Fruit fly (Drosophila melanogaster) whole organism, embryonic: ENCODE results near the gene amn.

Experiments
- Abd-B ChIP-seq: fragments of 200-800 bp; sonication (Bioruptor generic); optimal IDR thresholded peaks from 2 replicates; lab custom pipeline; 2018; ENCODE audit warnings: missing biosample characterization, mild to moderate bottlenecking, missing genetic modification characterization, moderate library complexity
- CG11504 ChIP-seq: fragments of 200-800 bp; sonication (Bioruptor generic); optimal IDR thresholded peaks from 3 replicates; lab custom pipeline; 2019; ENCODE audit warnings: missing biosample characterization, mild to moderate bottlenecking, missing genetic modification characterization, moderate library complexity
- CG11696 ChIP-seq: fragments of 200-800 bp; sonication (Bioruptor generic); IDR thresholded peaks from 2 replicates; pipeline ENCODE4 v1.3.6; 2022; ENCODE audit warnings: missing biosample characterization, missing genetic modification characterization
- CG12391 ChIP-seq: fragments of 200-800 bp; sonication (Bioruptor generic); optimal IDR thresholded peaks from 3 replicates; lab custom pipeline; 2018; ENCODE audit warnings: missing biosample characterization, mild to moderate bottlenecking, missing genetic modification characterization, moderate library complexity
- CG14014 ChIP-seq: fragments of 200-800 bp; sonication (Bioruptor generic); IDR thresholded peaks from 2 replicates; pipeline ENCODE4 v1.3.6; 2022; ENCODE audit warnings: missing biosample characterization, missing genetic modification characterization
- CG14667 ChIP-seq: fragments of 200-800 bp; sonication (Bioruptor generic); IDR thresholded peaks from 2 replicates; pipeline ENCODE4 v1.3.6; 2022; ENCODE audit warnings: missing biosample characterization, missing genetic modification characterization
- CG14710 ChIP-seq: fragments of 200-800 bp; sonication (Bioruptor generic); optimal IDR thresholded peaks from 3 replicates; lab custom pipeline; 2019; ENCODE audit warnings: missing biosample characterization, mild to moderate bottlenecking, missing genetic modification characterization, moderate library complexity
- CG15269 ChIP-seq: fragments of 200-800 bp; sonication (Bioruptor generic); optimal IDR thresholded peaks from 2 replicates; lab custom pipeline; 2018; ENCODE audit warnings: missing biosample characterization, mild to moderate bottlenecking, missing genetic modification characterization, moderate library complexity
- CG1603 ChIP-seq: fragments of 200-800 bp; sonication (Bioruptor generic); optimal IDR thresholded peaks from 2 replicates; lab custom pipeline; 2019; ENCODE audit warnings: missing biosample characterization, mild to moderate bottlenecking, missing genetic modification characterization, moderate library complexity
- CG17361 ChIP-seq: fragments of 200-800 bp; sonication (Bioruptor generic); IDR thresholded peaks from 3 replicates; pipeline ENCODE4 v1.3.6; 2022; ENCODE audit warnings: missing biosample characterization, missing genetic modification characterization
- CG2120 ChIP-seq: fragments of 200-800 bp; sonication (Bioruptor generic); optimal IDR thresholded peaks from 3 replicates; lab custom pipeline; 2016; ENCODE audit warnings: missing biosample characterization, missing genetic modification characterization
- CG30403 ChIP-seq: fragments of 200-800 bp; sonication (Bioruptor generic); optimal IDR thresholded peaks from 3 replicates; lab custom pipeline; 2016; ENCODE audit warnings: missing biosample characterization, missing genetic modification characterization
- CG31441 ChIP-seq: fragments of 200-800 bp; sonication (Bioruptor generic); IDR thresholded peaks from 2 replicates; pipeline ENCODE4 v1.3.6; 2022; ENCODE audit warnings: missing biosample characterization, missing genetic modification characterization
- CG32772 ChIP-seq: fragments of 200-800 bp; sonication (Bioruptor generic); IDR thresholded peaks from 2 replicates; pipeline ENCODE4 v1.3.6; 2022; ENCODE audit warnings: missing biosample characterization, missing genetic modification characterization
- CG4820 ChIP-seq: fragments of 200-800 bp; sonication (Bioruptor generic); optimal IDR thresholded peaks from 3 replicates; lab custom pipeline; 2016; ENCODE audit warnings: missing biosample characterization, missing genetic modification characterization
- CG4854 ChIP-seq: fragments of 200-800 bp; sonication (Bioruptor generic); optimal IDR thresholded peaks from 2 replicates; lab custom pipeline; 2016; ENCODE audit warnings: missing biosample characterization, missing genetic modification characterization, inconsistent platforms
- CG5953 ChIP-seq: fragments of 200-800 bp; sonication (Bioruptor generic); IDR thresholded peaks from 2 replicates; pipeline ENCODE4 v1.3.6; 2022; ENCODE audit warnings: missing biosample characterization, missing genetic modification characterization
- CG6254 ChIP-seq: fragments of 200-800 bp; sonication (Bioruptor generic); optimal IDR thresholded peaks from 3 replicates; lab custom pipeline; 2017; ENCODE audit warnings: mild to moderate bottlenecking, missing biosample characterization, missing genetic modification reagents, missing genetic modification characterization
- CG7556 ChIP-seq: fragments of 200-800 bp; sonication (Bioruptor generic); optimal IDR thresholded peaks from 2 replicates; lab custom pipeline; 2017; ENCODE audit warnings: missing biosample characterization, mild to moderate bottlenecking, missing genetic modification characterization
- CG7839 ChIP-seq: fragments of 200-800 bp; sonication (Bioruptor generic); optimal IDR thresholded peaks from 3 replicates; lab custom pipeline; 2018; ENCODE audit warnings: missing biosample characterization, mild to moderate bottlenecking, missing genetic modification characterization, moderate library complexity
- CG9609 ChIP-seq: fragments of 200-800 bp; sonication (Bioruptor generic); optimal IDR thresholded peaks from 3 replicates; lab custom pipeline; 2016; ENCODE audit warnings: missing biosample characterization, missing genetic modification characterization
- Camta ChIP-seq: fragments of 200-800 bp; sonication (Bioruptor generic); optimal IDR thresholded peaks from 2 replicates; lab custom pipeline; 2016; ENCODE audit warnings: missing biosample characterization, missing genetic modification characterization
- CkIIα-i1 ChIP-seq: fragments of 200-800 bp; sonication (Bioruptor generic); IDR thresholded peaks from 2 replicates; pipeline ENCODE4 v1.3.6; 2022; ENCODE audit warnings: missing biosample characterization, missing genetic modification characterization
- GATAe ChIP-seq: fragments of 200-800 bp; sonication (Bioruptor generic); conservative IDR thresholded peaks from 2 replicates; pipeline ENCODE4 v1.3.6; 2022; ENCODE audit warnings: missing biosample characterization, missing genetic modification characterization
- Hand ChIP-seq: fragments of 200-800 bp; sonication (Bioruptor generic); optimal IDR thresholded peaks from 2 replicates; lab custom pipeline; 2017; ENCODE audit warnings: mild to moderate bottlenecking, missing biosample characterization, missing genetic modification reagents, missing genetic modification characterization
- Hmr ChIP-seq: fragments of 200-800 bp; sonication (Bioruptor generic); optimal IDR thresholded peaks from 3 replicates; lab custom pipeline; 2017; ENCODE audit warnings: mild to moderate bottlenecking, missing biosample characterization, missing genetic modification reagents, missing genetic modification characterization
- Hr3 ChIP-seq: fragments of 200-800 bp; sonication (Bioruptor generic); optimal IDR thresholded peaks from 3 replicates; lab custom pipeline; 2016; ENCODE audit warnings: missing biosample characterization, missing genetic modification characterization
- Hr78 ChIP-seq, 2 experiments: fragments of 200-800 bp in 1 of 2; fragments of >200 bp in 1 of 2; sonication (Bioruptor generic) in 1 of 2; optimal IDR thresholded peaks; 2 replicates each; lab custom pipeline; 2017 to 2019; ENCODE audit warnings: missing biosample characterization in 2 of 2, missing genetic modification characterization in 2 of 2, mild to moderate bottlenecking in 1 of 2, moderate library complexity in 1 of 2
- Lim3 ChIP-seq: fragments of 200-800 bp; sonication (Bioruptor generic); IDR thresholded peaks from 2 replicates; pipeline ENCODE4 v1.3.6; 2022; ENCODE audit warnings: missing biosample characterization, missing genetic modification characterization
- Nf-YA ChIP-seq: fragments of 200-800 bp; sonication (Bioruptor generic); IDR thresholded peaks from 2 replicates; pipeline ENCODE4 v1.3.6; 2022; ENCODE audit warnings: missing biosample characterization, missing genetic modification characterization
- NfI ChIP-seq: fragments of 200-800 bp; sonication (Bioruptor generic); optimal IDR thresholded peaks from 3 replicates; lab custom pipeline; 2018; ENCODE audit warnings: missing biosample characterization, mild to moderate bottlenecking, missing genetic modification characterization, moderate library complexity
- Oli ChIP-seq: fragments of 200-800 bp; sonication (Bioruptor generic); optimal IDR thresholded peaks from 2 replicates; lab custom pipeline; 2018; ENCODE audit warnings: missing biosample characterization, mild to moderate bottlenecking, missing genetic modification characterization, moderate library complexity
- Ravus ChIP-seq: fragments of 200-800 bp; sonication (Bioruptor generic); IDR thresholded peaks from 2 replicates; pipeline ENCODE4 v1.3.6; 2022; ENCODE audit warnings: missing biosample characterization, missing genetic modification characterization
- Six4 ChIP-seq: fragments of 200-800 bp; sonication (Bioruptor generic); optimal IDR thresholded peaks from 2 replicates; lab custom pipeline; 2016; ENCODE audit warnings: missing biosample characterization, missing genetic modification characterization
- Trl ChIP-seq, 3 experiments: fragments of >200 bp in 2 of 3; fragments of 200-800 bp in 1 of 3; sonication (Bioruptor generic) in 1 of 3; optimal IDR thresholded peaks; 2 replicates in 1 of 3; 3 replicates in 2 of 3; lab custom pipeline; 2016 to 2017; ENCODE audit warnings: missing biosample characterization in 1 of 3, missing genetic modification characterization in 1 of 3
- Xbp1 ChIP-seq: fragments of 200-800 bp; sonication (Bioruptor generic); optimal IDR thresholded peaks from 3 replicates; lab custom pipeline; 2016; ENCODE audit warnings: missing biosample characterization, mild to moderate bottlenecking, missing genetic modification characterization
- abd-A ChIP-seq: fragments of 200-800 bp; sonication (Bioruptor generic); optimal IDR thresholded peaks from 3 replicates; lab custom pipeline; 2019; ENCODE audit warnings: missing biosample characterization, mild to moderate bottlenecking, missing genetic modification characterization, moderate library complexity
- az2 ChIP-seq: fragments of 200-800 bp; sonication (Bioruptor generic); optimal IDR thresholded peaks from 3 replicates; lab custom pipeline; 2016; ENCODE audit warnings: missing biosample characterization, missing genetic modification characterization
- bbx ChIP-seq: fragments of 200-800 bp; sonication (Bioruptor generic); IDR thresholded peaks from 2 replicates; pipeline ENCODE4 v1.3.6; 2022; ENCODE audit warnings: missing biosample characterization, missing genetic modification characterization; ENCODE audit not compliant: partially characterized antibody
- bsh ChIP-seq, 2 experiments: fragments of 200-800 bp; sonication (Bioruptor generic); optimal IDR thresholded peaks; 2 replicates each; lab custom pipeline; 2017 to 2018; ENCODE audit warnings: mild to moderate bottlenecking in 2 of 2, missing biosample characterization in 2 of 2, missing genetic modification characterization in 2 of 2, moderate library complexity in 1 of 2
- ci ChIP-seq: fragments of 200-800 bp; sonication (Bioruptor generic); IDR thresholded peaks from 3 replicates; pipeline ENCODE4 v1.3.6; 2022; ENCODE audit warnings: missing biosample characterization, missing genetic modification characterization
- crol ChIP-seq: fragments of 200-800 bp; sonication (Bioruptor generic); IDR thresholded peaks from 2 replicates; pipeline ENCODE4 v1.3.6; 2022; ENCODE audit warnings: missing biosample characterization, missing genetic modification characterization
- disco-r ChIP-seq: fragments of 200-800 bp; sonication (Bioruptor generic); optimal IDR thresholded peaks from 2 replicates; lab custom pipeline; 2016; ENCODE audit warnings: missing biosample characterization, missing genetic modification characterization
- eyg ChIP-seq: fragments of 200-800 bp; sonication (Bioruptor generic); optimal IDR thresholded peaks from 3 replicates; lab custom pipeline; 2016; ENCODE audit warnings: missing biosample characterization, missing genetic modification characterization
- grau ChIP-seq: fragments of 200-800 bp; optimal IDR thresholded peaks from 3 replicates; lab custom pipeline; 2019; ENCODE audit warnings: missing biosample characterization, mild to moderate bottlenecking, missing genetic modification characterization, moderate library complexity
- gsb ChIP-seq: fragments of 200-800 bp; sonication (Bioruptor generic); IDR thresholded peaks from 2 replicates; pipeline ENCODE4 v1.3.6; 2022; ENCODE audit warnings: missing biosample characterization, missing genetic modification characterization
- lilli ChIP-seq: fragments of 200-800 bp; sonication (Bioruptor generic); optimal IDR thresholded peaks from 3 replicates; lab custom pipeline; 2016; ENCODE audit warnings: missing biosample characterization, missing genetic modification characterization
- maf-S ChIP-seq: fragments of 200-800 bp; sonication (Bioruptor generic); optimal IDR thresholded peaks from 2 replicates; lab custom pipeline; 2016; ENCODE audit warnings: missing biosample characterization, missing genetic modification characterization
- phol ChIP-seq: fragments of 200-800 bp; sonication (Bioruptor generic); optimal IDR thresholded peaks from 3 replicates; lab custom pipeline; 2018; ENCODE audit warnings: missing biosample characterization, mild to moderate bottlenecking, missing genetic modification characterization, moderate library complexity
- pnt ChIP-seq: fragments of 200-800 bp; sonication (Bioruptor generic); optimal IDR thresholded peaks from 3 replicates; lab custom pipeline; 2016; ENCODE audit warnings: missing biosample characterization, missing genetic modification characterization
- wdn ChIP-seq: fragments of 200-800 bp; sonication (Bioruptor generic); IDR thresholded peaks from 2 replicates; pipeline ENCODE4 v1.3.6; 2022; ENCODE audit warnings: missing biosample characterization, missing genetic modification characterization

Gene amn

dm6 chrX:19884204-19884603 is 5.7 kb downstream of the amn start (continued):
- TF ChIP-seq CG5953 (GFP tag; lab: Robert Waterston, UW) (no peak), gsb (GFP tag; lab: Robert Waterston, UW) (no peak), grau (peak; percentile 34), GATAe (GFP tag; lab: Robert Waterston, UW) (no peak), Six4 (no peak), CG14667 (GFP tag; lab: Robert Waterston, UW) (no peak), Abd-B (GFP tag; lab: Kevin White, UChicago) (no peak), CG14014 (GFP tag; lab: Robert Waterston, UW) (no peak), CG1603 (peak; percentile 30), CG4854 (GFP tag; lab: Kevin White, UChicago) (no peak), wdn (GFP tag; lab: Robert Waterston, UW) (no peak), ci (GFP tag; lab: Robert Waterston, UW) (0 out of 3 replicates have a peak, but pooled peaks have one; percentile 17), Lim3 (no peak), Nf-YA (GFP tag; lab: Robert Waterston, UW) (no peak), CkIIα-i1 (no peak), bsh (GFP tag; optimal IDR thresholded peaks at IDR 0.05; lab: Kevin White, UChicago) (peak in 1 of 2 experiments; percentile 33), CG31441 (GFP tag; lab: Robert Waterston, UW) (0 out of 2 replicates have a peak, but pooled peaks have one; percentile 31), Ravus (GFP tag; lab: Robert Waterston, UW) (no peak), crol (no peak), CG7556 (GFP tag; lab: Kevin White, UChicago) (peak; percentile 41), CG9609 (GFP tag; lab: Kevin White, UChicago) (no peak), lilli (GFP tag; lab: Kevin White, UChicago) (no peak), CG15269 (tag; lab: Kevin White, UChicago) (no peak), eyg (GFP tag; lab: Kevin White, UChicago) (no peak), Trl (optimal IDR thresholded peaks at IDR 0.05; lab: Kevin White, UChicago) (no peak), Trl (GFP tag; optimal IDR thresholded peaks at IDR 0.05; lab: Kevin White, UChicago) (no peak), Xbp1 (GFP tag; lab: Kevin White, UChicago) (peak; percentile 13), CG4820 (GFP tag; lab: Kevin White, UChicago) (peak; percentile 0), NfI (GFP tag; lab: Kevin White, UChicago) (no peak), Hmr (GFP tag; lab: Kevin White, UChicago) (peak; percentile 7), Oli (tag; lab: Kevin White, UChicago) (peak; percentile 45), Camta (GFP tag; lab: Kevin White, UChicago) (no peak), CG14710 (tag; lab: Kevin White, UChicago) (peak; percentile 34), CG12391 (tag; lab: Kevin White, UChicago) (peak; percentile 39), CG30403 (GFP tag; lab: Kevin White, UChicago) (peak; percentile 53), CG17361 (peak; percentile 63; the same call in 2 of the 3 replicates), CG7839 (tag; lab: Kevin White, UChicago) (peak; percentile 31), bbx (GFP tag; lab: Robert Waterston, UW) (no peak), Hr3 (GFP tag; lab: Kevin White, UChicago) (no peak), disco-r (GFP tag; lab: Kevin White, UChicago) (no peak), CG32772 (no peak), CG11696 (no peak), CG6254 (GFP tag; lab: Kevin White, UChicago) (no peak), Hand (GFP tag; lab: Kevin White, UChicago) (no peak), maf-S (no peak), CG2120 (GFP tag; lab: Kevin White, UChicago) (peak; percentile 31), az2 (GFP tag; lab: Kevin White, UChicago) (peak; percentile 30), phol (tag; lab: Kevin White, UChicago) (peak; percentile 54), CG11504 (tag; lab: Kevin White, UChicago) (peak; percentile 63), abd-A (tag; lab: Kevin White, UChicago) (no peak), Hr78 (GFP tag; optimal IDR thresholded peaks at IDR 0.05; lab: Kevin White, UChicago) (no peak), pnt (GFP tag; lab: Kevin White, UChicago) (peak; percentile 10)
